Worm (Caenorhabditis elegans) whole organism, late embryonic: ENCODE measurements around the gene pgph-1.
"Not testable (repeated sequence)": the region's sequence is repeated elsewhere in the genome, so short reads cannot be mapped to it uniquely, and the experiment has no call there.

ENCODE experiments used
- fkh-10 ChIP-seq: fragments of 150-350 bp; optimal IDR thresholded peaks from 2 replicates; lab custom pipeline; 2014; ENCODE audit warnings: missing biosample characterization, missing genetic modification reagents, missing genetic modification characterization
- hlh-6 ChIP-seq: sonication (generic microtip); optimal IDR thresholded peaks from 2 replicates; lab custom pipeline; 2016; ENCODE audit warnings: missing genotype, missing genetic modification characterization, missing compliant biosample characterization
- lin-11 ChIP-seq: fragments of 200-800 bp; sonication (Bioruptor generic); optimal IDR thresholded peaks from 2 replicates; lab custom pipeline; 2018; ENCODE audit warnings: mild to moderate bottlenecking, missing genetic modification characterization, missing compliant biosample characterization
- syd-9 ChIP-seq: sonication (generic microtip); optimal IDR thresholded peaks from 2 replicates; lab custom pipeline; 2016; ENCODE audit warnings: mild to moderate bottlenecking, missing genetic modification characterization, moderate library complexity, missing compliant biosample characterization

ce11 chrV:5755203-5755693, 1.9 kb upstream of the pgph-1 start, which contains the start of gene K09H11.11:
- not testable (repeated sequence) for TF ChIP-seq lin-11; fkh-10 (GFP tag; lab: Kevin White, UChicago); hlh-6 (tag; lab: Kevin White, UChicago); syd-9 (tag; lab: Kevin White, UChicago)
